Fruit fly (Drosophila melanogaster): ENCODE data around the gene CG11555.
A peak's percentile ranks its signal among the peaks of the same experiment; 100 is the strongest.

Gene CG11555

dm6 chr2L:300006-300405 lies 26.4 kb downstream of the CG11555 start:
- TF ChIP-seq Pdp1 (GFP tag; optimal IDR thresholded peaks at IDR 0.05) (peak in 1 of 2 experiments; percentile 20), exex (tag; optimal IDR thresholded peaks at IDR 0.05) (peak; percentile 5), MBD-R2 (GFP tag; IDR thresholded peaks at IDR 0.05) (no peak), Med (GFP tag) (peak; percentile 60), lab (GFP tag; optimal IDR thresholded peaks at IDR 0.05) (peak; percentile 69)

dm6 chr2L:300877-301706 lies 27.5 kb downstream of the CG11555 start:
- TF ChIP-seq CG8281 (tag; optimal IDR thresholded peaks at IDR 0.05) = no peak
- TF ChIP-seq CG3847 (GFP tag; IDR thresholded peaks at IDR 0.05) = 0 out of 2 replicates have a peak, but pooled peaks have one; percentile 9
- no peak for TF ChIP-seq Sox100B (GFP tag; optimal IDR thresholded peaks at IDR 0.05)
- no peak for TF ChIP-seq CG4730 (GFP tag; IDR thresholded peaks at IDR 0.05)
- no peak for TF ChIP-seq CG10274 (GFP tag; optimal IDR thresholded peaks at IDR 0.05)
- no peak for TF ChIP-seq stwl (tag; optimal IDR thresholded peaks at IDR 0.05)
- TF ChIP-seq vvl (GFP tag; IDR thresholded peaks at IDR 0.05) = no peak
- no peak for TF ChIP-seq CG14014 (GFP tag; IDR thresholded peaks at IDR 0.05)
- no peak for TF ChIP-seq sqz (GFP tag; optimal IDR thresholded peaks at IDR 0.05)
- no peak for TF ChIP-seq CG1602 (GFP tag; optimal IDR thresholded peaks at IDR 0.05)
- TF ChIP-seq BtbVII (GFP tag; optimal IDR thresholded peaks at IDR 0.05) = peak; percentile 9
- TF ChIP-seq CG12219 (GFP tag; optimal IDR thresholded peaks at IDR 0.05) = no peak
- no peak for TF ChIP-seq CoRest (tag; optimal IDR thresholded peaks at IDR 0.05)
- peak; percentile 32; the same call in 1 of the 2 replicates for TF ChIP-seq GATAe (GFP tag; conservative IDR thresholded peaks at IDR 0.05)
- TF ChIP-seq cad (GFP tag; optimal IDR thresholded peaks at IDR 0.05) = no peak
- no peak for TF ChIP-seq Hmr (GFP tag; optimal IDR thresholded peaks at IDR 0.05)
- no peak for TF ChIP-seq Side (GFP tag; optimal IDR thresholded peaks at IDR 0.05)
- TF ChIP-seq emc (GFP tag; optimal IDR thresholded peaks at IDR 0.05) = no peak
- no peak for TF ChIP-seq bab2 (GFP tag; optimal IDR thresholded peaks at IDR 0.05)
- no peak for TF ChIP-seq CG6683 (GFP tag; optimal IDR thresholded peaks at IDR 0.05)
- no peak for TF ChIP-seq sna (GFP tag; IDR thresholded peaks at IDR 0.05; ENCODE audit: partially characterized antibody)
- no peak for TF ChIP-seq CG12659 (GFP tag; optimal IDR thresholded peaks at IDR 0.05)
- no peak for TF ChIP-seq chm (GFP tag; IDR thresholded peaks at IDR 0.05)
- no peak for TF ChIP-seq vfl (GFP tag; optimal IDR thresholded peaks at IDR 0.05)
- no peak for TF ChIP-seq sd (tag; optimal IDR thresholded peaks at IDR 0.05)
- peak; percentile 77 for TF ChIP-seq sug (tag; optimal IDR thresholded peaks at IDR 0.05)
- no peak for TF ChIP-seq YL-1 (GFP tag; optimal IDR thresholded peaks at IDR 0.05)
- no peak for TF ChIP-seq CG13296 (GFP tag; optimal IDR thresholded peaks at IDR 0.05)
- no peak for TF ChIP-seq gem (tag; optimal IDR thresholded peaks at IDR 0.05)
- no peak for TF ChIP-seq pros (GFP tag; optimal IDR thresholded peaks at IDR 0.05)
- no peak for TF ChIP-seq psq (GFP tag; optimal IDR thresholded peaks at IDR 0.05)
- no peak for TF ChIP-seq Drgx (GFP tag; IDR thresholded peaks at IDR 0.05)
- no peak for TF ChIP-seq Xrp1 (GFP tag; IDR thresholded peaks at IDR 0.05)
- no peak for TF ChIP-seq CG34224 (GFP tag; IDR thresholded peaks at IDR 0.05; ENCODE audit: partially characterized antibody)
- TF ChIP-seq Atf6 (GFP tag; IDR thresholded peaks at IDR 0.05) = no peak
- no peak for TF ChIP-seq croc (GFP tag; conservative IDR thresholded peaks at IDR 0.05)
- peak; percentile 47 for TF ChIP-seq cwo (GFP tag; optimal IDR thresholded peaks at IDR 0.05)
- peak; percentile 63 for TF ChIP-seq mirr (GFP tag; optimal IDR thresholded peaks at IDR 0.05)
- TF ChIP-seq HmgD (GFP tag; optimal IDR thresholded peaks at IDR 0.05) = no peak
- no peak for TF ChIP-seq ac (GFP tag; optimal IDR thresholded peaks at IDR 0.05)
- no peak for TF ChIP-seq bowl (GFP tag; IDR thresholded peaks at IDR 0.05)
- no peak for TF ChIP-seq CG4617 (GFP tag; optimal IDR thresholded peaks at IDR 0.05; ENCODE audit: borderline replicate concordance)
- no peak for TF ChIP-seq jigr1 (GFP tag; IDR thresholded peaks at IDR 0.05)
